Fruit fly (Drosophila melanogaster): Measurements from ENCODE around the gene TyrR.
A peak's percentile ranks its signal among the peaks of the same experiment; 100 is the strongest.

The TyrR gene

dm6 chr3R:17810951-17811706 lies 48.1 kb upstream of the TyrR start, which contains the start of the genes Alg1 and tinc (continued):
- no peak for TF ChIP-seq CG7963 (GFP tag; IDR thresholded peaks at IDR 0.05; ENCODE audit: partially characterized antibody)
- no peak for TF ChIP-seq so (GFP tag; IDR thresholded peaks at IDR 0.05)
- no peak for TF ChIP-seq hb (GFP tag; IDR thresholded peaks at IDR 0.05; ENCODE audit: partially characterized antibody)
- TF ChIP-seq CG2875 (GFP tag; optimal IDR thresholded peaks at IDR 0.05) = no peak
- peak; percentile 69 for TF ChIP-seq CG3847 (GFP tag; IDR thresholded peaks at IDR 0.05)
- TF ChIP-seq CG16779 (GFP tag; IDR thresholded peaks at IDR 0.05) = peak; percentile 51; the same call in 1 of the 2 replicates
- TF ChIP-seq Sox102F (GFP tag; optimal IDR thresholded peaks at IDR 0.05) = peak; percentile 73
- peak; percentile 62 for TF ChIP-seq CG6689 (GFP tag; IDR thresholded peaks at IDR 0.05)
- TF ChIP-seq luna (GFP tag; optimal IDR thresholded peaks at IDR 0.05) = no peak
- TF ChIP-seq mld (GFP tag; IDR thresholded peaks at IDR 0.05; ENCODE audit: partially characterized antibody) = no peak
- TF ChIP-seq shn (GFP tag; optimal IDR thresholded peaks at IDR 0.05) = no peak
- TF ChIP-seq CG10147 (GFP tag; optimal IDR thresholded peaks at IDR 0.05) = peak; percentile 81
- peak; percentile 74 for TF ChIP-seq CG15601 (tag; optimal IDR thresholded peaks at IDR 0.05)
- no peak for TF ChIP-seq CG18476 (GFP tag; optimal IDR thresholded peaks at IDR 0.05)
- no peak for TF ChIP-seq CG15011 (GFP tag; optimal IDR thresholded peaks at IDR 0.05)
- no peak for TF ChIP-seq nerfin-1 (tag; optimal IDR thresholded peaks at IDR 0.05)
- TF ChIP-seq scrt (GFP tag; optimal IDR thresholded peaks at IDR 0.05) = peak; percentile 16
- 0 out of 2 replicates have a peak, but pooled peaks have one; percentile 19 for TF ChIP-seq CG11696 (GFP tag; IDR thresholded peaks at IDR 0.05)
- TF ChIP-seq CG14014 (GFP tag; IDR thresholded peaks at IDR 0.05) = 0 out of 2 replicates have a peak, but pooled peaks have one; percentile 40
- peak; percentile 16; the same call in 1 of the 3 replicates for TF ChIP-seq CG34422 (GFP tag; IDR thresholded peaks at IDR 0.05)
- peak; percentile 40 for TF ChIP-seq NfI (GFP tag; optimal IDR thresholded peaks at IDR 0.05)
- peak; percentile 61; the same call in 1 of the 2 replicates for TF ChIP-seq stc (GFP tag; IDR thresholded peaks at IDR 0.05)
- no peak; the same call in 1 of the 2 replicates for TF ChIP-seq NFAT (GFP tag; IDR thresholded peaks at IDR 0.05)
- TF ChIP-seq CG11093 (GFP tag; IDR thresholded peaks at IDR 0.05) = no peak
- TF ChIP-seq Antp (GFP tag; optimal IDR thresholded peaks at IDR 0.05) = no peak
- no peak for TF ChIP-seq CG17328 (GFP tag; IDR thresholded peaks at IDR 0.05)
- TF ChIP-seq CG11456 (GFP tag; IDR thresholded peaks at IDR 0.05) = 0 out of 3 replicates have a peak, but pooled peaks have one; percentile 24
- peak; percentile 32 for TF ChIP-seq CG16863 (GFP tag; optimal IDR thresholded peaks at IDR 0.05)
- no peak for TF ChIP-seq Bdp1 (GFP tag; optimal IDR thresholded peaks at IDR 0.05)
- TF ChIP-seq fru (optimal IDR thresholded peaks at IDR 0.05) = no peak
- no peak for TF ChIP-seq repo (GFP tag; optimal IDR thresholded peaks at IDR 0.05)
- no peak for TF ChIP-seq sima (GFP tag; optimal IDR thresholded peaks at IDR 0.05)
- peak; percentile 50 for TF ChIP-seq Bgb (GFP tag; IDR thresholded peaks at IDR 0.05; ENCODE audit: partially characterized antibody)
- TF ChIP-seq nmo (GFP tag; optimal IDR thresholded peaks at IDR 0.05) = peak; percentile 54
- peak; percentile 27 for TF ChIP-seq CG2202 (tag; optimal IDR thresholded peaks at IDR 0.05)
- TF ChIP-seq C15 (GFP tag; IDR thresholded peaks at IDR 0.05) = no peak
- peak; percentile 53 for TF ChIP-seq E2f1 (GFP tag; IDR thresholded peaks at IDR 0.05)
- TF ChIP-seq CG4328 (GFP tag; optimal IDR thresholded peaks at IDR 0.05) = peak; percentile 60
- TF ChIP-seq B-H2 (GFP tag; optimal IDR thresholded peaks at IDR 0.05) = peak; percentile 56
- TF ChIP-seq CG8924 (tag; optimal IDR thresholded peaks at IDR 0.05) = peak; percentile 74
- peak; percentile 55 for TF ChIP-seq az2 (GFP tag; optimal IDR thresholded peaks at IDR 0.05)
- peak; percentile 6 for TF ChIP-seq tx (GFP tag; optimal IDR thresholded peaks at IDR 0.05)
- 0 out of 2 replicates have a peak, but pooled peaks have one; percentile 14 for TF ChIP-seq unc-4 (GFP tag; IDR thresholded peaks at IDR 0.05; ENCODE audit: partially characterized antibody)
- peak; percentile 85 for TF ChIP-seq row (GFP tag; IDR thresholded peaks at IDR 0.05)
- TF ChIP-seq Lpt (GFP tag; optimal IDR thresholded peaks at IDR 0.05) = no peak
- TF ChIP-seq Oaz (GFP tag; IDR thresholded peaks at IDR 0.05) = no peak; the same call in 1 of the 2 replicates
- peak; percentile 56; the same call in 2 of the 3 replicates for TF ChIP-seq tgo (GFP tag; IDR thresholded peaks at IDR 0.05)
- peak; percentile 41 for TF ChIP-seq al (GFP tag; IDR thresholded peaks at IDR 0.05)
- TF ChIP-seq CG32772 (GFP tag; IDR thresholded peaks at IDR 0.05) = no peak
- peak; percentile 77 for TF ChIP-seq CG30403 (GFP tag; optimal IDR thresholded peaks at IDR 0.05)

All from whole organism, embryonic.